Fruit fly (Drosophila melanogaster) whole organism, larva: ENCODE data around the gene CG33665.
"Not testable (repeated sequence)": the region's sequence is repeated elsewhere in the genome, so short reads cannot be mapped to it uniquely, and the experiment has no call there.

Experiments used
- noc ChIP-seq: fragments of 200-800 bp; sonication (Bioruptor generic); optimal IDR thresholded peaks from 3 replicates; lab custom pipeline; 2019; ENCODE audit warnings: missing biosample characterization, mild to moderate bottlenecking, missing genetic modification characterization, moderate library complexity

Gene CG33665

dm6 chrX:6478749-6479148, at the start of gene CG33665:
CG33665 (minus strand) TSS chrX:6478849.
- not testable (repeated sequence) for TF ChIP-seq noc

- TF ChIP-seq noc, result no peak
Observed at dm6 chrX:6527680-6528079, 49.0 kb upstream of the CG33665 start, which contains the start of gene CG3342. CG3342 (minus strand) TSS chrX:6527888.

dm6 chrX:6524217-6524616, 45.6 kb upstream of the CG33665 start, which contains the start of the genes CG42340 and CG3918:
CG42340 (minus strand) TSS chrX:6524323.
CG3918 (plus strand) TSS chrX:6524464.
- peak; percentile 3 for TF ChIP-seq noc

- TF ChIP-seq noc, result no peak
Observed at dm6 chrX:6513193-6513592, 34.5 kb upstream of the CG33665 start.

dm6 chrX:6476867-6477266, 1.8 kb downstream of the CG33665 start, which contains the start of gene CG33666:
CG33666 (minus strand) TSS chrX:6476967.
- not testable (repeated sequence) for TF ChIP-seq noc

dm6 chrX:6472278-6472677, 6.4 kb downstream of the CG33665 start, which contains the start of gene CG33667:
CG33667 (minus strand) TSS chrX:6472378.
- not testable (repeated sequence) for TF ChIP-seq noc

- no peak for TF ChIP-seq noc
Observed at dm6 chrX:6457888-6458287, 20.8 kb downstream of the CG33665 start.

- no peak for TF ChIP-seq noc
Observed at dm6 chrX:6439495-6439894, 39.2 kb downstream of the CG33665 start.
